Worm (Caenorhabditis elegans) whole organism, L4 larva: Measurements from ENCODE around the gene nhr-157.

Source experiments
- D1046.2 ChIP-seq: fragments of 200-800 bp; sonication (Bioruptor generic); IDR thresholded peaks from 2 replicates; pipeline ENCODE4 v1.3.6; 2022; ENCODE audit warnings: missing genetic modification characterization, missing compliant biosample characterization
- R02D3.7 ChIP-seq: fragments of 150-350 bp; sonication (generic microtip); optimal IDR thresholded peaks from 3 replicates; lab custom pipeline; 2014; ENCODE audit warnings: missing biosample characterization, missing genetic modification characterization
- T20F7.1 ChIP-seq: fragments of 200-800 bp; sonication (Bioruptor generic); optimal IDR thresholded peaks from 2 replicates; lab custom pipeline; 2018; ENCODE audit warnings: mild to moderate bottlenecking, missing genetic modification characterization, missing compliant biosample characterization
- Y105C5A.15 ChIP-seq: fragments of 200-800 bp; sonication (Bioruptor generic); IDR thresholded peaks from 2 replicates; pipeline ENCODE4 v1.3.6; 2022; ENCODE audit warnings: missing genetic modification characterization, missing compliant biosample characterization
- Y48G9A.11 ChIP-seq: fragments of 200-800 bp; sonication (Bioruptor generic); IDR thresholded peaks from 2 replicates; pipeline ENCODE4 v1.3.6; 2022; ENCODE audit warnings: missing genetic modification reagents, missing genetic modification characterization, missing compliant biosample characterization
- Y75B8A.6 ChIP-seq: fragments of 200-800 bp; sonication (Bioruptor generic); IDR thresholded peaks from 2 replicates; pipeline ENCODE4 v1.3.6; 2022; ENCODE audit warnings: missing genetic modification reagents, missing genetic modification characterization, missing compliant biosample characterization
- aha-1 ChIP-seq: fragments of 150-350 bp; peaks from one replicate; lab custom pipeline; 2014; ENCODE audit warnings: missing biosample characterization, missing genetic modification characterization
- attf-4 ChIP-seq: sonication (generic microtip); optimal IDR thresholded peaks from 3 replicates; lab custom pipeline; 2017; ENCODE audit warnings: missing biosample characterization, missing genetic modification characterization
- ceh-28 ChIP-seq: fragments of 150-350 bp; optimal IDR thresholded peaks from 2 replicates; lab custom pipeline; 2014; ENCODE audit warnings: missing biosample characterization, missing genetic modification reagents, missing genetic modification characterization
- ceh-32 ChIP-seq: sonication (generic microtip); optimal IDR thresholded peaks from 2 replicates; lab custom pipeline; 2016; ENCODE audit warnings: mild to moderate bottlenecking, missing genetic modification characterization, missing compliant biosample characterization; ENCODE audit not compliant: poor library complexity
- ces-1 ChIP-seq: fragments of 150-350 bp; sonication (generic microtip); optimal IDR thresholded peaks from 4 replicates; lab custom pipeline; 2014; ENCODE audit warnings: missing biosample characterization, missing genetic modification reagents, missing genetic modification characterization
- daf-16 ChIP-seq, 3 experiments: sonication (generic microtip); optimal IDR thresholded peaks; 2 replicates each; lab custom pipeline; 2016 to 2017; ENCODE audit warnings: missing genetic modification characterization in 3 of 3, missing genetic modification reagents in 3 of 3, mild to moderate bottlenecking in 2 of 3, missing compliant biosample characterization in 2 of 3, missing biosample characterization in 1 of 3, moderate library complexity in 1 of 3
- nhr-237 ChIP-seq: sonication (generic microtip); optimal IDR thresholded peaks from 2 replicates; lab custom pipeline; 2017; ENCODE audit warnings: missing biosample characterization, missing genetic modification characterization
- nhr-25 ChIP-seq: sonication (generic microtip); optimal IDR thresholded peaks from 2 replicates; lab custom pipeline; 2017; ENCODE audit warnings: missing genetic modification characterization, mild to moderate bottlenecking, missing compliant biosample characterization, antibody characterized with exemption, moderate library complexity, borderline replicate concordance; ENCODE audit not compliant: insufficient read depth
- nhr-28 ChIP-seq: fragments of 150-350 bp; optimal IDR thresholded peaks from 2 replicates; lab custom pipeline; 2014; ENCODE audit warnings: missing biosample characterization, missing genetic modification characterization
- nhr-77 ChIP-seq: fragments of 150-350 bp; optimal IDR thresholded peaks from 2 replicates; lab custom pipeline; 2014; ENCODE audit warnings: missing biosample characterization, missing genetic modification characterization
- sdz-12 ChIP-seq: fragments of 200-800 bp; sonication (Bioruptor generic); optimal IDR thresholded peaks from 2 replicates; lab custom pipeline; 2018; ENCODE audit warnings: mild to moderate bottlenecking, missing genetic modification characterization, missing compliant biosample characterization
- snpc-1.2 ChIP-seq: fragments of 200-800 bp; sonication (Bioruptor generic); IDR thresholded peaks from 2 replicates; pipeline ENCODE4 v1.3.6; 2022; ENCODE audit warnings: missing genetic modification reagents, missing genetic modification characterization, missing compliant biosample characterization
- unc-62 ChIP-seq, 3 experiments: fragments of 150-350 bp in 1 of 3; sonication (generic microtip); optimal IDR thresholded peaks in 2 of 3; peaks in 1 of 3; 1 replicate in 1 of 3; 2 replicates in 2 of 3; lab custom pipeline; 2014 to 2017; ENCODE audit warnings: missing biosample characterization in 3 of 3, missing genetic modification characterization in 3 of 3, missing genetic modification reagents in 3 of 3, missing genotype in 1 of 3

Gene nhr-157

DNA sequence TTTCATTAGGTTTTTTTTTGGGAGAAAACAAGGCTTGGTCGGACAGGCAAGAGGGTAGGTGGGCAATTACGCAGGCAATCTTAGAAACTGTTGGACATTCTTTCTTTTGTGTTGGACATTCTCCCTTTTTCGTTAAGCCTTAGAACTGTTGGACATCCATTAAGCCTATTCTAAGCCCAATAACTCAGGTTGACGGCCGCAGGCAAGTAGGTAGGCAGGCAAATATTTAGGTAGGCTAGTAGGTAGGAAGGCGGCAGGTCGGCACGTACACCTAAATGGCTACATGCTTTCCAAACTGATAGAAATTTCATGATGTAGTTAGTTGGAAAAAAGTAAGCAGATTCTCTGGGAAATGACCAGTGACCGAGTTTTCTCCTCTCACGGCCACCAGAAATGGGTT lies 36.7 kb downstream of the nhr-157 start:
- TF ChIP-seq nhr-77 (tag; lab: Kevin White, UChicago) (no peak), nhr-237 (tag; lab: Kevin White, UChicago) (no peak), unc-62 (GFP tag; optimal IDR thresholded peaks at IDR 0.05 in 1 of 2; lab: Kevin White, UChicago) (peak in 1 of 2 experiments; percentile 95), unc-62 (tag; optimal IDR thresholded peaks at IDR 0.05; lab: Kevin White, UChicago) (no peak), ces-1 (GFP tag; lab: Kevin White, UChicago) (no peak), ceh-28 (tag; lab: Kevin White, UChicago) (no peak), daf-16 (GFP tag; optimal IDR thresholded peaks at IDR 0.05; lab: Kevin White, UChicago) (no peak), daf-16 (tag; optimal IDR thresholded peaks at IDR 0.05; lab: Kevin White, UChicago) (no peak)

- no peak for TF ChIP-seq sdz-12
Measured at ce11 chrV:3831616-3832015, 37.2 kb downstream of the nhr-157 start, which contains the start of gene H10D18.5. Gene H10D18.5 (minus strand): TSS chrV:3831716.

DNA sequence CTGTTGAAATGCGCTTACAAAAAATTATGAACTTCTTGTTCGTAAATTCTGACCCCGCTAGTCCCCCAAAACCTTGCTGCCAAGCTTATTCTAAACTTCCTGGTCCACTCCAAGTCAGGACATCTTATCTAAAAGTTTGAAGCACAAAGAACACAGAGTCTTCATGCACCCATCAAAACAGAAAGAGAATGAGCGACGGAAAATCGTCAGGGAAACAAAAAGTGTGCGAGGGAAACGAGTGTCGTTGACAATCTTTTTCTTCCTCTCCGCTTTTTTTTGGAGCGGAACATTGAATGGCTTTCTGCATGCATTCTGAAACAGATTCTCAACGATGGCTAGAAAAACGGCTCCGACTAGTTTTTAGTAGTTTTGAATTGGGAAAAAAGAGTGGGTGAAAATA lies 43.6 kb downstream of the nhr-157 start:
- TF ChIP-seq snpc-1.2 (GFP tag; lab: Robert Waterston, UW) (no peak), aha-1 (tag; lab: Kevin White, UChicago) (peak; percentile 97)
- TF ChIP-seq, all 104 proteins: peak for 1

- TF ChIP-seq D1046.2 (GFP tag; lab: Robert Waterston, UW) = no peak
- TF ChIP-seq T20F7.1 = no peak
- TF ChIP-seq Y48G9A.11 (GFP tag; lab: Robert Waterston, UW) = no peak
- TF ChIP-seq nhr-25 (tag; lab: Kevin White, UChicago) = no peak
- no peak for TF ChIP-seq attf-4 (tag; lab: Kevin White, UChicago)
- TF ChIP-seq nhr-28 (tag; lab: Kevin White, UChicago) = no peak
- no peak for TF ChIP-seq R02D3.7 (tag; lab: Kevin White, UChicago)
- no peak for TF ChIP-seq daf-16 (GFP tag; optimal IDR thresholded peaks at IDR 0.05; lab: Kevin White, UChicago)
- no peak for TF ChIP-seq daf-16 (tag; optimal IDR thresholded peaks at IDR 0.05; lab: Kevin White, UChicago)
- TF ChIP-seq ceh-32 (tag; lab: Kevin White, UChicago) = no peak
- no peak for TF ChIP-seq Y105C5A.15 (GFP tag; lab: Robert Waterston, UW)
- no peak for TF ChIP-seq Y75B8A.6
Measured at ce11 chrV:3820875-3821274, 47.9 kb downstream of the nhr-157 start.
